Fruit fly (Drosophila melanogaster): ENCODE measurements around the gene CG43094.

The CG43094 gene

dm6 chr3R:22793953-22794352 is 23.2 kb upstream of the CG43094 start:
- TF ChIP-seq Hr39 (GFP tag; optimal IDR thresholded peaks at IDR 0.05), result no peak
- peak; percentile 27 for TF ChIP-seq svp (GFP tag)

DNA sequence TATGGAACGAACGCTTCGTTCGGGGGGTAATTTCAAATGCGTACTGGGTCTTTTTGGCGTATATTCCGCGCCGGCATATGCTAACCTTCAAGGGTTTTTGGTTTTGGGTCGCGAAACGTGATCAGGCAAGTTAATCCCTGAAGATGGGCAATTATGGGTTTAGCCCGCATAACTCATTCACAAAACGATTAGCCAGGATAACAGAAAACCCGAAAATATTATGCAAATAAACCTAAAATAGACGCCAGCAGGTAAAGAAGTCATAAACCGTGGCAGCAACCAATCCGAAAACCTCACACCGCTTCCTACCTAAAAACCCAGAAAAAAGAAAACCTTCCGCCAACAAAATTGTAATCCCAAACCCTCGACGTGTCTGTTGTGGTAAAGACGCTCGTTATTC is 18.3 kb upstream of the CG43094 start:
- TF ChIP-seq Hr39 (GFP tag; optimal IDR thresholded peaks at IDR 0.05) (no peak), pdm3 (GFP tag; optimal IDR thresholded peaks at IDR 0.05) (no peak), salr (GFP tag; optimal IDR thresholded peaks at IDR 0.05) (no peak), Hr4 (GFP tag; optimal IDR thresholded peaks at IDR 0.05) (no peak), CG6276 (GFP tag; optimal IDR thresholded peaks at IDR 0.05) (no peak), CG31627 (GFP tag; optimal IDR thresholded peaks at IDR 0.05) (no peak), CG6808 (GFP tag; optimal IDR thresholded peaks at IDR 0.05) (no peak), lz (GFP tag; optimal IDR thresholded peaks at IDR 0.05) (no peak), Ets96B (tag; optimal IDR thresholded peaks at IDR 0.05) (no peak)

DNA sequence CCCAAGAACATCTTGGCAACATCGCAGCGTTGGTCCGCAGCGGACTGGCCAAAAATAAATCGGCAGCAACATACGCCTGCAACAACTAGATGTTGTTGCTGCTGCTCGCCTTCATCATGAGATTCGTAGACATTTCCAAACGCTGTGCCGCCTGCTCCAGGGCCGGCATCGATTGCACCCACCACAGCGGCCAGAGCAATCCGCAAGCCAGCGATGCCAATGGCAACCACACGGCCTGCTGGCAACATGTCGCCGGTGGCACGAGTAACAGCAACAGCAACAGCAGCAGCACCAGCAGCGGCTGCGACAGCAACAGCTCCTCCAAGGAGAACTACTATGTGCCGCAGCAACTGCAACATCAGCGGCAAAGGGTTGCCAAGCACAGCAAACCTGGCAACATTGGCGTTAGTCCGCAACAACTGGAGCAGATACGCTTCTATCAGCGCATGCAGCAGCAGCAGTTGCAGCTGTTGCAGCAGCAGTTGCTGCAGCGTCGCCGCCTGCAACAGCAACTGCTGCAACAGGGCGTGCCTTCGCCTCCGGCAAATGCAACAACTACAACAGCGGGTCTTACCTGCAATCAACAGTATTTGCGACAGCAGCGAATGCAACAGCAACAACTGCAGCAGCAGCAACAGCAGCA is 14.0 kb upstream of the CG43094 start:
- TF ChIP-seq CG10669 (GFP tag; optimal IDR thresholded peaks at IDR 0.05) (no peak), Eip75B (GFP tag; optimal IDR thresholded peaks at IDR 0.05) (no peak), CG16779 (tag; optimal IDR thresholded peaks at IDR 0.05) (no peak), achi (GFP tag; optimal IDR thresholded peaks at IDR 0.05) (no peak), pdm3 (GFP tag; optimal IDR thresholded peaks at IDR 0.05) (no peak), CG3919 (GFP tag; optimal IDR thresholded peaks at IDR 0.05) (peak; percentile 79), CG9139 (GFP tag; optimal IDR thresholded peaks at IDR 0.05) (no peak)

DNA sequence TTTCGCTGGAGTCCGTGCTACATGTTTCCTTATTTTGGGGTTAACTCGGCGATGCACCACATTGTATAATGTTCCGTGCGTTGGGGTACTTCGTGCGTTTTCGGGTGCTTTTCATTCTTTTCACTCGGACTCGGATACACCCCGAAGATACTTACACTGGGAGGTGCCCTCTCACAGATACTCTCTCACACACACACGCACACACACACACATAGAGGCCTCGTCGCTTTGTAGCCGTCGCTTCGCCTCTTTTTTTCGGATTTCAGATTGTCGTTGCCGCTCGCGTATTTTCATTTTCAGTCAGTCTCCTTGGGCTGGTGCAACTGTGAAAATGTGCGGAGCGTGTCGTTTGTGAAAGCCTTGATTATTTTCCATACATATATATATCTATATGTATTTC is 10.6 kb upstream of the CG43094 start:
- no peak for TF ChIP-seq CG11762 (GFP tag; optimal IDR thresholded peaks at IDR 0.05; ENCODE audit: insufficient read depth)
- TF ChIP-seq CG15336 (GFP tag; IDR thresholded peaks at IDR 0.05), result peak; percentile 79
- no peak for TF ChIP-seq cyc (GFP tag; optimal IDR thresholded peaks at IDR 0.05)
- no peak for TF ChIP-seq fkh (GFP tag; optimal IDR thresholded peaks at IDR 0.05)
- no peak for TF ChIP-seq lz (GFP tag; optimal IDR thresholded peaks at IDR 0.05)
- peak; percentile 48 for TF ChIP-seq esn (GFP tag; optimal IDR thresholded peaks at IDR 0.05)
- TF ChIP-seq OdsH (GFP tag; optimal IDR thresholded peaks at IDR 0.05), result no peak
- no peak for TF ChIP-seq Blimp-1 (GFP tag; optimal IDR thresholded peaks at IDR 0.05)
- no peak for TF ChIP-seq CG10631 (GFP tag; optimal IDR thresholded peaks at IDR 0.05)
- TF ChIP-seq Hr39 (GFP tag; optimal IDR thresholded peaks at IDR 0.05), result no peak
- TF ChIP-seq Sox14 (GFP tag; optimal IDR thresholded peaks at IDR 0.05), result peak; percentile 35
- no peak for TF ChIP-seq acj6 (GFP tag; optimal IDR thresholded peaks at IDR 0.05)
- no peak for TF ChIP-seq CG10669 (GFP tag; optimal IDR thresholded peaks at IDR 0.05)
- TF ChIP-seq Gug (GFP tag; IDR thresholded peaks at IDR 0.05), result peak; percentile 45; the same call in 1 of the 2 replicates
- TF ChIP-seq dac (GFP tag; optimal IDR thresholded peaks at IDR 0.05), result no peak
- peak; percentile 6 for TF ChIP-seq Eip75B (GFP tag; optimal IDR thresholded peaks at IDR 0.05)
- peak; percentile 87 for TF ChIP-seq svp (GFP tag)
- TF ChIP-seq fd59A (GFP tag; optimal IDR thresholded peaks at IDR 0.05), result no peak
- TF ChIP-seq CG1621 (tag; optimal IDR thresholded peaks at IDR 0.05), result no peak
- peak; percentile 33 for TF ChIP-seq Smox (GFP tag; optimal IDR thresholded peaks at IDR 0.05)
- TF ChIP-seq vri (GFP tag; optimal IDR thresholded peaks at IDR 0.05), result peak; percentile 63
- TF ChIP-seq Eip78C (GFP tag), result peak; percentile 76
- TF ChIP-seq CG6163 (GFP tag; IDR thresholded peaks at IDR 0.05), result peak; percentile 86
- TF ChIP-seq CG8632 (GFP tag; optimal IDR thresholded peaks at IDR 0.05), result no peak
- peak; percentile 11 for TF ChIP-seq pdm3 (GFP tag; optimal IDR thresholded peaks at IDR 0.05)
- no peak for TF ChIP-seq Ets21C (GFP tag; optimal IDR thresholded peaks at IDR 0.05)
- peak; percentile 87 for TF ChIP-seq Eip93F (GFP tag; optimal IDR thresholded peaks at IDR 0.05)
- peak; percentile 79 for TF ChIP-seq fd85E (GFP tag; optimal IDR thresholded peaks at IDR 0.05)
- peak; percentile 7 for TF ChIP-seq Ets96B (tag; optimal IDR thresholded peaks at IDR 0.05)
- TF ChIP-seq CG34406 (GFP tag; optimal IDR thresholded peaks at IDR 0.05), result peak; percentile 16
- no peak for TF ChIP-seq CG11902 (GFP tag; optimal IDR thresholded peaks at IDR 0.05)
- peak; percentile 49 for TF ChIP-seq CG9139 (GFP tag; optimal IDR thresholded peaks at IDR 0.05)
- TF ChIP-seq spab (GFP tag; optimal IDR thresholded peaks at IDR 0.05), result no peak
- peak; percentile 71 for TF ChIP-seq dsx (GFP tag; optimal IDR thresholded peaks at IDR 0.05; ENCODE audit: poor library complexity, severe bottlenecking)
- no peak for TF ChIP-seq salr (GFP tag; optimal IDR thresholded peaks at IDR 0.05)
- peak; percentile 7 for TF ChIP-seq CG6792 (GFP tag; optimal IDR thresholded peaks at IDR 0.05)
- TF ChIP-seq Sox102F (GFP tag; optimal IDR thresholded peaks at IDR 0.05), result peak; percentile 74
